Worm (Caenorhabditis elegans) whole organism, midembryonic: ENCODE measurements around the gene R07E5.15.

Experiments
- cog-1 ChIP-seq: sonication (generic microtip); optimal IDR thresholded peaks from 2 replicates; lab custom pipeline; 2016; ENCODE audit warnings: missing genetic modification characterization, missing compliant biosample characterization
- ref-1 ChIP-seq: fragments of 200-800 bp; sonication (Bioruptor generic); conservative IDR thresholded peaks from 2 replicates; pipeline ENCODE4 v1.3.6; 2022; ENCODE audit warnings: missing genetic modification reagents, missing genetic modification characterization, missing compliant biosample characterization

DNA sequence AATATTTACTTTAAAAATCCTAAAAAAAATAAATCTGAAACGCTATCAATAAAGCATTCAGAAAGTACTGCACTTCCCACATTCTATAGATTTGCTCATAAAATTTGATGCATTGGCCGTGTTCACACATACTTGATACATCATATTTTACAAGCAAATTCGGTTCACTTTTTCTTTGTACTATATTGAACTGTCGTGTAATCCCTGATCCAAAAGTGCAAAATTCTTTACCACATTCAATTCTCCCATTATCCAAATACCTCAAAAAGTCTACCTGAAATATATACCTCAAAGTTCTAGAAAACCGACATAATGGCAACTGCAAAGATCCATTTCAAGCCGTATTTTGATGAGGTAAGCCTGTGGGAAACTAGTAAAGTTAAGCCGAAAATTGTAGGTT, 40.5 kb downstream of the R07E5.15 start, which contains the start of gene nex-3:
- TF ChIP-seq cog-1 (tag; lab: Kevin White, UChicago) (no peak), ref-1 (GFP tag; lab: Robert Waterston, UW) (no peak)
